Fruit fly (Drosophila melanogaster): ENCODE results near the gene tctn.

The tctn gene

dm6 chr2L:6088371-6089365 is 41.8 kb downstream of the tctn start (continued):
- TF ChIP-seq CG1602 (GFP tag; optimal IDR thresholded peaks at IDR 0.05) (no peak), maf-S (GFP tag; optimal IDR thresholded peaks at IDR 0.05) (no peak), CG17568 (GFP tag; optimal IDR thresholded peaks at IDR 0.05) (peak; percentile 51), CG8290 (GFP tag; optimal IDR thresholded peaks at IDR 0.05) (no peak), CG8290 (tag; optimal IDR thresholded peaks at IDR 0.05) (peak in 1 of 2 experiments; percentile 73), NC2α (GFP tag; optimal IDR thresholded peaks at IDR 0.05) (no peak), Nf-YA (GFP tag; IDR thresholded peaks at IDR 0.05) (no peak), Deaf1 (tag; optimal IDR thresholded peaks at IDR 0.05) (peak; percentile 90), pum (GFP tag; optimal IDR thresholded peaks at IDR 0.05) (no peak), Bteb2 (GFP tag; optimal IDR thresholded peaks at IDR 0.05) (peak; percentile 19), Abd-B (GFP tag; optimal IDR thresholded peaks at IDR 0.05) (no peak), Hey (tag; optimal IDR thresholded peaks at IDR 0.05) (peak; percentile 96), bigmax (GFP tag; optimal IDR thresholded peaks at IDR 0.05) (no peak), CG34224 (GFP tag; IDR thresholded peaks at IDR 0.05; ENCODE audit: partially characterized antibody) (peak; percentile 64; the same call in 2 of the 3 replicates), C15 (GFP tag; IDR thresholded peaks at IDR 0.05) (no peak), Jarid2 (GFP tag; optimal IDR thresholded peaks at IDR 0.05) (no peak), CG2712 (tag; optimal IDR thresholded peaks at IDR 0.05) (peak; percentile 7), CG7928 (GFP tag; optimal IDR thresholded peaks at IDR 0.05) (no peak), CG12391 (tag; optimal IDR thresholded peaks at IDR 0.05) (peak; percentile 35), CG8281 (tag; optimal IDR thresholded peaks at IDR 0.05) (peak; percentile 39), ac (GFP tag; optimal IDR thresholded peaks at IDR 0.05) (peak; percentile 1), Lhr (GFP tag; optimal IDR thresholded peaks at IDR 0.05) (no peak), mld (GFP tag; IDR thresholded peaks at IDR 0.05; ENCODE audit: partially characterized antibody) (no peak), CG2199 (GFP tag; IDR thresholded peaks at IDR 0.05) (peak; percentile 95; the same call in 2 of the 3 replicates), pros (GFP tag; optimal IDR thresholded peaks at IDR 0.05) (peak; percentile 99), Scr (GFP tag; IDR thresholded peaks at IDR 0.05; ENCODE audit: partially characterized antibody) (peak; percentile 53), CG10366 (GFP tag; IDR thresholded peaks at IDR 0.05) (no peak), Kr (GFP tag; optimal IDR thresholded peaks at IDR 0.05) (peak; percentile 65), Atf6 (GFP tag; IDR thresholded peaks at IDR 0.05) (no peak), tx (GFP tag; optimal IDR thresholded peaks at IDR 0.05) (no peak), ERR (GFP tag; optimal IDR thresholded peaks at IDR 0.05) (peak; percentile 82), CG3838 (GFP tag; optimal IDR thresholded peaks at IDR 0.05) (peak; percentile 61), rib (GFP tag; IDR thresholded peaks at IDR 0.05) (peak; percentile 77), CG5180 (GFP tag; optimal IDR thresholded peaks at IDR 0.05) (peak; percentile 65), sens-2 (GFP tag; IDR thresholded peaks at IDR 0.05) (no peak), CG32767 (GFP tag; IDR thresholded peaks at IDR 0.05) (peak; percentile 88), CG16779 (GFP tag; IDR thresholded peaks at IDR 0.05) (no peak), twi (tag; optimal IDR thresholded peaks at IDR 0.05) (peak; percentile 99), CG6765 (GFP tag; optimal IDR thresholded peaks at IDR 0.05) (peak; percentile 38), CG3163 (GFP tag; optimal IDR thresholded peaks at IDR 0.05) (peak; percentile 44), ase (GFP tag; IDR thresholded peaks at IDR 0.05) (no peak), chif (GFP tag; optimal IDR thresholded peaks at IDR 0.05) (peak in 1 of 2 experiments; percentile 10), pan (optimal IDR thresholded peaks at IDR 0.05) (no peak), pan (GFP tag; optimal IDR thresholded peaks at IDR 0.05 in 1 of 2, IDR thresholded peaks at IDR 0.05 in 1 of 2) (peak in 1 of 2 experiments; percentile 39), CG7556 (GFP tag; optimal IDR thresholded peaks at IDR 0.05) (peak; percentile 68), CG4730 (GFP tag; IDR thresholded peaks at IDR 0.05) (no peak), gem (tag; optimal IDR thresholded peaks at IDR 0.05) (peak; percentile 63), CG4360 (GFP tag; IDR thresholded peaks at IDR 0.05) (peak; percentile 93), ab (GFP tag; optimal IDR thresholded peaks at IDR 0.05) (peak; percentile 73)

Measured in whole organism, embryonic.